Fruit fly (Drosophila melanogaster): Measurements from ENCODE around the gene t-cup.

The t-cup gene

DNA sequence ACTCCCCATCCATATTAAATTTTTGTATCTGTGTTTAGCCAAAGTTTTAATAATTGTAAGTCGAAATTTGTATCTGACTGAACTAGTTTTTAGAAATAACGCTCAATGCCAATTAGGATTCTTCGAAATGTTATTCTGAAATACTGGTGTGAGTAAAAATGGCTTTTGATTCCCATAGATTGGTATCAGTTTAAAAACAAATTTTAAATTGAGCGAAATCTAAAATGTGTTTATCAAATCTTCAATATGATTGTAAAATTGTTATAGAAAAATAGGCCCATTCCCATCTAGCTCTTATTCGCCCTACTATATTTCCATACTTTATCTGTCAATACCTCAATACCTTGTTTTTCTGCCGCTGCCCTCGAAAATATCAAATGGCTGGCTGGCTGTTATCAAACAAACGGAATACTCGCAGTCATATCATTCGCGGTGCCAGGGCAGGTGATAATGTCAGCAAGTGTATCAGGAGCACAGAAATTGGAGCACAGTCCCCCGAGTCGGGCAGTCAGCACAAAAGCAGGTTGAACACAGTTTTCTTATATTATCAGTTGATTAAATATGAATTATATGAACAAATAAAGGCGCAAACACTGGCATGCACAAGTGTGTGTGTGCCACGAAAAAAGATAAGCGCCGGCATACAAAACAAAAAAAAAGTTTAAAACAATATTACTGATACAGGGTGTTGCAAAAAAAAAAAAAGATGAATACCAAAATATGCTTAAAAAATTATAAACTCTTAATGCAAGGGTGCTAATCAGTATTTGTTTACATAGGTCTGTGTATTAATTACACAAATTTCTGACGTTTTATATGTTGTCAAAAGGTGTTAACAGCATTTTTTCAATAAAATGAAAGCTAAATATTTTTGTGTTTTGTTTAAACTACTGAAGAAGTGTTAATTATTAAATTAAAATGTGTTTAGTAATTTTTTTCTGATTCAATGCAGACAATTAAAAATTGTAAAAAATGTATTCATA is at the start of gene t-cup (continued):
- TF ChIP-seq Optix (GFP tag; IDR thresholded peaks at IDR 0.05) = no peak; the same call in 2 of the 3 replicates
- peak; percentile 29; the same call in 1 of the 2 replicates for TF ChIP-seq ap (GFP tag; IDR thresholded peaks at IDR 0.05)
- TF ChIP-seq CG7987 (GFP tag; optimal IDR thresholded peaks at IDR 0.05) = peak; percentile 95
- TF ChIP-seq Dad (GFP tag; optimal IDR thresholded peaks at IDR 0.05) = peak; percentile 49
- peak; percentile 88 for TF ChIP-seq CG1233 (GFP tag; optimal IDR thresholded peaks at IDR 0.05)
- no peak for TF ChIP-seq CG7963 (GFP tag; IDR thresholded peaks at IDR 0.05; ENCODE audit: partially characterized antibody)
- TF ChIP-seq CG4328 (GFP tag; optimal IDR thresholded peaks at IDR 0.05) = peak; percentile 84
- TF ChIP-seq CG12769 (tag; optimal IDR thresholded peaks at IDR 0.05) = peak; percentile 76
- peak; percentile 78 for TF ChIP-seq scrt (GFP tag; optimal IDR thresholded peaks at IDR 0.05)
- peak; percentile 0 for TF ChIP-seq phol (tag; optimal IDR thresholded peaks at IDR 0.05)
- TF ChIP-seq CG13287 (GFP tag; IDR thresholded peaks at IDR 0.05; ENCODE audit: partially characterized antibody) = no peak
- 0 out of 3 replicates have a peak, but pooled peaks have one; percentile 42 for TF ChIP-seq gce (GFP tag; IDR thresholded peaks at IDR 0.05)
- TF ChIP-seq Mrtf (GFP tag; IDR thresholded peaks at IDR 0.05) = no peak
- peak; percentile 14 for TF ChIP-seq CG30431 (GFP tag; optimal IDR thresholded peaks at IDR 0.05)
- peak; percentile 75; the same call in 1 of the 2 replicates for TF ChIP-seq Lim3 (GFP tag; IDR thresholded peaks at IDR 0.05)
- peak; percentile 38 for TF ChIP-seq Fer2 (tag; optimal IDR thresholded peaks at IDR 0.05)
- no peak for TF ChIP-seq ato (GFP tag; IDR thresholded peaks at IDR 0.05; ENCODE audit: partially characterized antibody)
- no peak for TF ChIP-seq zf30C (GFP tag; optimal IDR thresholded peaks at IDR 0.05)
- TF ChIP-seq inv (GFP tag; IDR thresholded peaks at IDR 0.05; ENCODE audit: partially characterized antibody) = no peak
- TF ChIP-seq CG11456 (GFP tag; IDR thresholded peaks at IDR 0.05) = no peak; the same call in 1 of the 3 replicates
- TF ChIP-seq CG12104 (GFP tag; optimal IDR thresholded peaks at IDR 0.05) = peak; percentile 72
- no peak for TF ChIP-seq trem (tag; optimal IDR thresholded peaks at IDR 0.05)
- peak in 1 of 3 experiments; percentile 18 for TF ChIP-seq lola (GFP tag; optimal IDR thresholded peaks at IDR 0.05)
- TF ChIP-seq amos (GFP tag; IDR thresholded peaks at IDR 0.05; ENCODE audit: partially characterized antibody) = no peak; the same call in 1 of the 2 replicates
- no peak for TF ChIP-seq dan (GFP tag; IDR thresholded peaks at IDR 0.05)
- peak; percentile 58 for TF ChIP-seq Bteb2 (GFP tag; optimal IDR thresholded peaks at IDR 0.05)
- TF ChIP-seq Dref (GFP tag; IDR thresholded peaks at IDR 0.05) = no peak
- TF ChIP-seq CG5180 (GFP tag; optimal IDR thresholded peaks at IDR 0.05) = peak; percentile 77
- peak; percentile 92 for TF ChIP-seq Vsx1 (GFP tag; optimal IDR thresholded peaks at IDR 0.05)
- TF ChIP-seq Stat92E (GFP tag; optimal IDR thresholded peaks at IDR 0.05) = no peak
- no peak for TF ChIP-seq CG14667 (GFP tag; IDR thresholded peaks at IDR 0.05)
- peak; percentile 51; the same call in 1 of the 3 replicates for TF ChIP-seq dysf (GFP tag; IDR thresholded peaks at IDR 0.05)
- peak; percentile 64 for TF ChIP-seq Nf-YB (GFP tag; optimal IDR thresholded peaks at IDR 0.05)
- TF ChIP-seq CG14710 (tag; optimal IDR thresholded peaks at IDR 0.05) = peak; percentile 54
- TF ChIP-seq cas (GFP tag; IDR thresholded peaks at IDR 0.05) = no peak
- peak; percentile 69 for TF ChIP-seq CG9727 (GFP tag; optimal IDR thresholded peaks at IDR 0.05)
- TF ChIP-seq CG32772 (GFP tag; IDR thresholded peaks at IDR 0.05) = 0 out of 2 replicates have a peak, but pooled peaks have one; percentile 28
- TF ChIP-seq ERR (GFP tag; optimal IDR thresholded peaks at IDR 0.05) = peak; percentile 65
- TF ChIP-seq twi (tag; optimal IDR thresholded peaks at IDR 0.05) = peak; percentile 32
- peak; percentile 44; the same call in 1 of the 2 replicates for TF ChIP-seq CkIIα-i1 (GFP tag; IDR thresholded peaks at IDR 0.05)
- no peak for TF ChIP-seq ham (GFP tag; IDR thresholded peaks at IDR 0.05)
- TF ChIP-seq repo (GFP tag; optimal IDR thresholded peaks at IDR 0.05) = peak; percentile 20
- peak; percentile 74 for TF ChIP-seq CG2120 (GFP tag; optimal IDR thresholded peaks at IDR 0.05)
- TF ChIP-seq GATAe (GFP tag; conservative IDR thresholded peaks at IDR 0.05) = peak; percentile 98
- TF ChIP-seq CG8765 (GFP tag; IDR thresholded peaks at IDR 0.05) = no peak
- peak; percentile 80 for TF ChIP-seq Lhr (GFP tag; optimal IDR thresholded peaks at IDR 0.05)
- peak; percentile 80 for TF ChIP-seq org-1 (GFP tag; optimal IDR thresholded peaks at IDR 0.05)
